Worm (Caenorhabditis elegans): ENCODE results near the gene nspc-9.

ce11 chrX:12337846-12338490, 5.2 kb downstream of the nspc-9 start, which contains the start of gene srd-44:
- no peak for TF ChIP-seq rbr-2 (tag; optimal IDR thresholded peaks at IDR 0.05)
- TF ChIP-seq unc-39 (tag; optimal IDR thresholded peaks at IDR 0.05): no peak
- TF ChIP-seq pqm-1 (tag; optimal IDR thresholded peaks at IDR 0.05): no peak
- no peak for TF ChIP-seq unc-62 (GFP tag; optimal IDR thresholded peaks at IDR 0.05 in 1 of 2)
- TF ChIP-seq unc-62 (tag; optimal IDR thresholded peaks at IDR 0.05): no peak
